Fruit fly (Drosophila melanogaster): ENCODE data around the gene aurA.

dm6 chr3R:11945450-11946317 lies 17.2 kb upstream of the aurA start:
- TF ChIP-seq insv (optimal IDR thresholded peaks at IDR 0.05) (no peak), Sin3A (optimal IDR thresholded peaks at IDR 0.05) (no peak)
